Fruit fly (Drosophila melanogaster): ENCODE results near the gene CG33939.

The CG33939 gene

dm6 chrX:19153288-19154130 is 21.2 kb downstream of the CG33939 start:
- no peak for TF ChIP-seq h (optimal IDR thresholded peaks at IDR 0.05)
- no peak for TF ChIP-seq Myc (optimal IDR thresholded peaks at IDR 0.05)
- TF ChIP-seq Sin3A (optimal IDR thresholded peaks at IDR 0.05) = no peak
- TF ChIP-seq psq (optimal IDR thresholded peaks at IDR 0.05) = no peak
- no peak for TF ChIP-seq insv (optimal IDR thresholded peaks at IDR 0.05)
- TF ChIP-seq ttk (optimal IDR thresholded peaks at IDR 0.05) = no peak

dm6 chrX:19152570-19153287 is 22.0 kb downstream of the CG33939 start:
- TF ChIP-seq insv (optimal IDR thresholded peaks at IDR 0.05) (no peak), h (optimal IDR thresholded peaks at IDR 0.05) (no peak), Myc (optimal IDR thresholded peaks at IDR 0.05) (no peak), Sin3A (optimal IDR thresholded peaks at IDR 0.05) (no peak), psq (optimal IDR thresholded peaks at IDR 0.05) (no peak)

- no peak for TF ChIP-seq psq (optimal IDR thresholded peaks at IDR 0.05)
- TF ChIP-seq Myc (optimal IDR thresholded peaks at IDR 0.05) = no peak
- no peak for TF ChIP-seq h (optimal IDR thresholded peaks at IDR 0.05)
- TF ChIP-seq insv (optimal IDR thresholded peaks at IDR 0.05) = no peak
- TF ChIP-seq Sin3A (optimal IDR thresholded peaks at IDR 0.05) = no peak
- no peak for TF ChIP-seq ttk (optimal IDR thresholded peaks at IDR 0.05)
Observed at dm6 chrX:19149511-19149876, 25.2 kb downstream of the CG33939 start.

dm6 chrX:19148798-19149510 is 25.7 kb downstream of the CG33939 start:
- TF ChIP-seq h (optimal IDR thresholded peaks at IDR 0.05) (no peak), ttk (optimal IDR thresholded peaks at IDR 0.05) (no peak), Myc (optimal IDR thresholded peaks at IDR 0.05) (no peak), psq (optimal IDR thresholded peaks at IDR 0.05) (no peak), Sin3A (optimal IDR thresholded peaks at IDR 0.05) (no peak), insv (optimal IDR thresholded peaks at IDR 0.05) (no peak)

- TF ChIP-seq ttk (optimal IDR thresholded peaks at IDR 0.05) = no peak
- TF ChIP-seq Sin3A (optimal IDR thresholded peaks at IDR 0.05) = no peak
Observed at dm6 chrX:19147939-19148641, 26.6 kb downstream of the CG33939 start.

- TF ChIP-seq Sin3A (optimal IDR thresholded peaks at IDR 0.05) (no peak), Myc (optimal IDR thresholded peaks at IDR 0.05) (no peak), insv (optimal IDR thresholded peaks at IDR 0.05) (no peak), h (optimal IDR thresholded peaks at IDR 0.05) (no peak), ttk (optimal IDR thresholded peaks at IDR 0.05) (no peak), psq (optimal IDR thresholded peaks at IDR 0.05) (no peak)
Observed at dm6 chrX:19146421-19146952, 28.2 kb downstream of the CG33939 start.

- TF ChIP-seq ttk (optimal IDR thresholded peaks at IDR 0.05) (no peak), Myc (optimal IDR thresholded peaks at IDR 0.05) (no peak), psq (optimal IDR thresholded peaks at IDR 0.05) (no peak), h (optimal IDR thresholded peaks at IDR 0.05) (no peak), insv (optimal IDR thresholded peaks at IDR 0.05) (no peak), Sin3A (optimal IDR thresholded peaks at IDR 0.05) (no peak)
Observed at dm6 chrX:19144785-19145422, 29.8 kb downstream of the CG33939 start.

dm6 chrX:19135768-19136167 is 38.9 kb downstream of the CG33939 start, which contains the start of gene Obp18a:
Obp18a (minus strand) TSS chrX:19135868.
- TF ChIP-seq psq (optimal IDR thresholded peaks at IDR 0.05) (no peak), Sin3A (optimal IDR thresholded peaks at IDR 0.05) (no peak), Myc (optimal IDR thresholded peaks at IDR 0.05) (no peak)

dm6 chrX:19127216-19127615 is 47.5 kb downstream of the CG33939 start, which contains the start of gene tgy:
tgy (minus strand) TSS chrX:19127316.
- TF ChIP-seq Sin3A (optimal IDR thresholded peaks at IDR 0.05) (no peak), h (optimal IDR thresholded peaks at IDR 0.05) (no peak), psq (optimal IDR thresholded peaks at IDR 0.05) (no peak), insv (optimal IDR thresholded peaks at IDR 0.05) (no peak), ttk (optimal IDR thresholded peaks at IDR 0.05) (no peak)

- no peak for TF ChIP-seq Myc (optimal IDR thresholded peaks at IDR 0.05)
- TF ChIP-seq insv (optimal IDR thresholded peaks at IDR 0.05) = no peak
- TF ChIP-seq ttk (optimal IDR thresholded peaks at IDR 0.05) = no peak
- no peak for TF ChIP-seq h (optimal IDR thresholded peaks at IDR 0.05)
- TF ChIP-seq Sin3A (optimal IDR thresholded peaks at IDR 0.05) = no peak
- no peak for TF ChIP-seq psq (optimal IDR thresholded peaks at IDR 0.05)
Observed at dm6 chrX:19124288-19124687, 50.4 kb downstream of the CG33939 start, which contains the start of gene CG15882. CG15882 (minus strand) TSS chrX:19124388.

All from Kc167 (cell line).